Worm (Caenorhabditis elegans): ENCODE results near the gene osm-12.

Gene osm-12

DNA sequence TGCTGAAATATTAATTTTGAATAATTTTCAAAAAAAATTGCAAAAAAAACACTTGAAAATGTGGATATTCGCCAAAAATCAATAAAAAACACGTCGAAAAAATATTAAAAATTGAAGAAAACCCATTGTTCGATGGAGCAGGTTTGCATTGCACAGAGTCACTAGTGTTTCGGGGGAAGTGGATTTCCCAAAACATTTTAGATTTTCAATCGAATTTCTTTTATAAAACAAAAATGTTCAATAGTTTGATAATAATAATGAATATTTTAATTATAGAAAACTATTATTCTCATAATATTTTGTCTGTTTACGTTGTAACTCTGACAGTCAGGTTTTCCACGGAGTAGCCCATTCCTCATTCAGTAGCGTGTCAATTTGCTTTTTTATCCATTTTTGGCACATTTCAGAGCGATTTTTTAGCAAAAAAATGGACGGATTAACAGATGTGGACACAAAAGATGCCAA lies 16.3 kb upstream of the osm-12 start, which contains the start of the genes gex-4 and gphr-1:
gex-4 (minus strand) TSS at position 2 of the 465 bp plus-strand sequence.
gphr-1 (plus strand) TSS at position 415 of the 465 bp plus-strand sequence.
- TF ChIP-seq F37D6.2 (tag; optimal IDR thresholded peaks at IDR 0.05) = no peak
- TF ChIP-seq dpl-1 (GFP tag; optimal IDR thresholded peaks at IDR 0.05) = peak; percentile 52
- TF ChIP-seq lin-38 (GFP tag; IDR thresholded peaks at IDR 0.05) = peak; percentile 92
- TF ChIP-seq fkh-10 (GFP tag; optimal IDR thresholded peaks at IDR 0.05) = no peak
- no peak for TF ChIP-seq lir-3 (tag; optimal IDR thresholded peaks at IDR 0.05)
- peak; percentile 77 for TF ChIP-seq mes-2 (tag; optimal IDR thresholded peaks at IDR 0.05; ENCODE audit: poor library complexity, severe bottlenecking)
- TF ChIP-seq nhr-77 (tag; optimal IDR thresholded peaks at IDR 0.05) = peak; percentile 16
- TF ChIP-seq lsy-2 (tag; optimal IDR thresholded peaks at IDR 0.05) = peak in 1 of 2 experiments; percentile 68
- no peak for TF ChIP-seq lin-1 (GFP tag; IDR thresholded peaks at IDR 0.05)
- peak in 1 of 2 experiments; percentile 59 for TF ChIP-seq hif-1 (tag; optimal IDR thresholded peaks at IDR 0.05)
- TF ChIP-seq aha-1 (tag) = no peak
- TF ChIP-seq mep-1 (tag; optimal IDR thresholded peaks at IDR 0.05) = peak; percentile 51
- TF ChIP-seq ceh-28 (tag; optimal IDR thresholded peaks at IDR 0.05) = no peak
- no peak for TF ChIP-seq T26A8.4 (GFP tag; IDR thresholded peaks at IDR 0.05)
- TF ChIP-seq snpc-1.2 (GFP tag; IDR thresholded peaks at IDR 0.05) = no peak
- TF ChIP-seq ceh-20 (GFP tag; IDR thresholded peaks at IDR 0.05) = no peak
- TF ChIP-seq spr-3 (GFP tag; optimal IDR thresholded peaks at IDR 0.05) = no peak
- TF ChIP-seq F26F4.8 (GFP tag; conservative IDR thresholded peaks at IDR 0.05) = no peak
- no peak for TF ChIP-seq daf-12 (tag; optimal IDR thresholded peaks at IDR 0.05)
- no peak for TF ChIP-seq pha-4 (GFP tag; IDR thresholded peaks at IDR 0.05)
- TF ChIP-seq pha-4 (tag; optimal IDR thresholded peaks at IDR 0.05) = peak; percentile 16
- peak; percentile 5 for TF ChIP-seq ztf-7 (tag; optimal IDR thresholded peaks at IDR 0.05)
- TF ChIP-seq Y75B8A.6 (GFP tag; IDR thresholded peaks at IDR 0.05) = no peak
- TF ChIP-seq dve-1 (tag; optimal IDR thresholded peaks at IDR 0.05; ENCODE audit: insufficient read depth) = peak; percentile 26
- no peak for TF ChIP-seq attf-4 (tag; optimal IDR thresholded peaks at IDR 0.05)
- no peak for TF ChIP-seq nhr-10 (tag; optimal IDR thresholded peaks at IDR 0.05)
- TF ChIP-seq unc-130 (GFP tag; optimal IDR thresholded peaks at IDR 0.05) = no peak

DNA sequence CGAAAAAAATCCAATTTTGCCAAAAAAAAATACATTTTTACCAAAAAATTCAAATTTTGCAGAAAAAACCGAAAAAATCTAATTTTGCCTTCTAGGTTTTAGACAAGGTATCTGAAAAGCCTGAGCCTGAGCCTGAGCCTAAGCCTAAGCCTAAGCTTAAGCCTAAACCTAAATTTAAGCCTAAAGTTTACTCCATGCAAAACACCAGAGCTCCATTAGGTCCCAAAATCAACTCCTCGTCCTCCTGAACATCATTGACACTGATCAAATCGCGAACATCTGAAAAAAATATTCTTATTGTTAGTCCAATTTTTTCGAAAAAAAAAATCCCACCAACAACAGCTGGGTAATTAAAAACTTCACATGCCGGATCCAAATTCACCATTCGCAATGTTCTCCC lies 15.7 kb upstream of the osm-12 start:
- TF ChIP-seq ztf-7 (tag; optimal IDR thresholded peaks at IDR 0.05) = no peak
- peak; percentile 82 for TF ChIP-seq aha-1 (tag)
- no peak for TF ChIP-seq hif-1 (tag; optimal IDR thresholded peaks at IDR 0.05)

DNA sequence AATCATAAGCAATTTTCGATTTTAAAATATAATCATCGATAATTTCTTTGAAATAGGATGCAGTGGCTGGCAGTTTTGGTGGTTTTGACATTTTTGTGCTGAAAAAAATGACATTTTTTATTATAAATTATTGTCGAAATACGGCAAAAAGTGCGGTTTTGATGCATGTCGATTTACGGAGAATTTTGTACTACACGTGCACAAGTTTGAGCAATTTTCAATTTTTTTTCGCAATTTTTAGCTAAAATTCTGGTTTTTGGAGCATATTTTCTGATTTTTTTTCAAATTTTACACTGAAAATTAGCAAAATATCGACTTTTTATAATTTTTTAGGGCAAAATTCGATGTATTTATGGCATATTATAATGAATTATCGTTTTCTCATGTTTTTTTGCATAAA lies 13.3 kb upstream of the osm-12 start, which contains the start of gene Y75B8A.13:
Y75B8A.13 (minus strand) TSS at position 101 of the 400 bp plus-strand sequence.
- TF ChIP-seq ztf-11 (tag; optimal IDR thresholded peaks at IDR 0.05) (no peak), Y105C5A.15 (GFP tag; IDR thresholded peaks at IDR 0.05) (no peak), dpl-1 (GFP tag; optimal IDR thresholded peaks at IDR 0.05) (no peak), ZK337.2 (GFP tag; IDR thresholded peaks at IDR 0.05) (no peak), aha-1 (tag) (no peak), spr-3 (GFP tag; optimal IDR thresholded peaks at IDR 0.05) (no peak), mep-1 (tag; optimal IDR thresholded peaks at IDR 0.05) (no peak), nhr-48 (tag; optimal IDR thresholded peaks at IDR 0.05) (no peak), dmd-6 (GFP tag; IDR thresholded peaks at IDR 0.05) (no peak), nhr-28 (tag; optimal IDR thresholded peaks at IDR 0.05) (no peak), hmg-1.1 (GFP tag; IDR thresholded peaks at IDR 0.05) (no peak), lim-7 (GFP tag; IDR thresholded peaks at IDR 0.05) (no peak), daf-19 (GFP tag; conservative IDR thresholded peaks at IDR 0.05) (no peak)

DNA sequence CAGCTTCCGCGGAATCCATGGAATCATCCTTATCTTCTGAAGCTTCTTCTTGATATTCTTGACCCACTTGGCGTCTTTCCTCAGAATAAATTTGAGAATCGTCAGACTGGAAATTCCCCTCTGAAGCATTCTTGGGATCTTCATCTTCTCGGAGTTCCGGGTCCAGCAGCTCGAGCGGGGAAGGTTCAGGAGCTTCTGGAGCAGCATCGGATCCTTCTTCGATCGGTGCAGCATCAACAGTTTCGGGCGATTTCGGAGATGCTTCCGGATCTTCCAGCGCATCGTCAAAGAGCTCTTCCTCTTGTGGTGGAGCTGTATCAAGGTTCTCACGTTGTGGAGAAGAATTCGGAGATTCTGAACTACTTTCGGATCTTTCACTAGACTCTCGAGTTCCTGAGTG lies 5.2 kb upstream of the osm-12 start:
- peak in 1 of 2 experiments; percentile 55 for TF ChIP-seq unc-62 (GFP tag; optimal IDR thresholded peaks at IDR 0.05 in 1 of 2)
- TF ChIP-seq unc-62 (tag; optimal IDR thresholded peaks at IDR 0.05) = no peak
- no peak for TF ChIP-seq aly-2 (tag; optimal IDR thresholded peaks at IDR 0.05)
- TF ChIP-seq aha-1 (tag) = peak; percentile 71
- TF ChIP-seq set-16 (GFP tag; IDR thresholded peaks at IDR 0.05) = peak; percentile 71
